Fruit fly (Drosophila melanogaster) whole organism, embryonic: Measurements from ENCODE around the gene Mal-B1.
A peak's percentile ranks its signal among the peaks of the same experiment; 100 is the strongest.

ENCODE experiments used
- Aef1 ChIP-seq: fragments of 200-800 bp; sonication (Bioruptor generic); IDR thresholded peaks from 3 replicates; pipeline ENCODE4 v1.3.6; 2022; ENCODE audit warnings: missing biosample characterization, missing genetic modification characterization
- Atf3 ChIP-seq: fragments of 200-800 bp; sonication (Bioruptor generic); optimal IDR thresholded peaks from 3 replicates; lab custom pipeline; 2016; ENCODE audit warnings: missing biosample characterization, missing genetic modification characterization
- B-H1 ChIP-seq: fragments of 200-800 bp; sonication (Bioruptor generic); IDR thresholded peaks from 3 replicates; pipeline ENCODE4 v1.3.6; 2022; ENCODE audit warnings: missing biosample characterization, missing genetic modification characterization
- Blimp-1 ChIP-seq: fragments of 200-800 bp; sonication (Bioruptor generic); optimal IDR thresholded peaks from 3 replicates; lab custom pipeline; 2018; ENCODE audit warnings: missing biosample characterization, missing genetic modification characterization, mild to moderate bottlenecking, moderate library complexity, missing genetic modification reagents
- C15 ChIP-seq: fragments of 200-800 bp; sonication (Bioruptor generic); IDR thresholded peaks from 3 replicates; pipeline ENCODE4 v1.3.6; 2022; ENCODE audit warnings: missing biosample characterization, missing genetic modification characterization
- CG10209 ChIP-seq: fragments of 200-800 bp; sonication (Bioruptor generic); optimal IDR thresholded peaks from 3 replicates; lab custom pipeline; 2017; ENCODE audit warnings: missing biosample characterization, mild to moderate bottlenecking, missing genetic modification characterization, missing genetic modification reagents
- CG11696 ChIP-seq: fragments of 200-800 bp; sonication (Bioruptor generic); IDR thresholded peaks from 2 replicates; pipeline ENCODE4 v1.3.6; 2022; ENCODE audit warnings: missing biosample characterization, missing genetic modification characterization
- CG12236 ChIP-seq: fragments of 200-800 bp; sonication (Bioruptor generic); optimal IDR thresholded peaks from 2 replicates; lab custom pipeline; 2016; ENCODE audit warnings: missing biosample characterization, missing genetic modification characterization
- CG17359 ChIP-seq: fragments of 200-800 bp; sonication (Bioruptor generic); optimal IDR thresholded peaks from 3 replicates; lab custom pipeline; 2018; ENCODE audit warnings: missing biosample characterization, mild to moderate bottlenecking, missing genetic modification characterization, moderate library complexity
- CG18619 ChIP-seq: fragments of 200-800 bp; sonication (Bioruptor generic); optimal IDR thresholded peaks from 3 replicates; lab custom pipeline; 2017; ENCODE audit warnings: missing biosample characterization, mild to moderate bottlenecking, missing genetic modification characterization
- CG18764 ChIP-seq: fragments of 200-800 bp; sonication (Bioruptor generic); optimal IDR thresholded peaks from 3 replicates; lab custom pipeline; 2016; ENCODE audit warnings: missing biosample characterization, missing genetic modification characterization
- CG31365 ChIP-seq: fragments of 200-800 bp; sonication (Bioruptor generic); optimal IDR thresholded peaks from 2 replicates; lab custom pipeline; 2018; ENCODE audit warnings: missing biosample characterization, mild to moderate bottlenecking, missing genetic modification characterization
- CG42726 ChIP-seq: fragments of 200-800 bp; sonication (Bioruptor generic); IDR thresholded peaks from 2 replicates; pipeline ENCODE4 v1.3.6; 2022; ENCODE audit warnings: missing biosample characterization, missing genetic modification characterization; ENCODE audit not compliant: partially characterized antibody
- CG5180 ChIP-seq: fragments of 200-800 bp; sonication (Bioruptor generic); optimal IDR thresholded peaks from 3 replicates; lab custom pipeline; 2017; ENCODE audit warnings: missing biosample characterization, missing genetic modification characterization, mild to moderate bottlenecking, moderate library complexity, missing genetic modification reagents
- CG6254 ChIP-seq: fragments of 200-800 bp; sonication (Bioruptor generic); optimal IDR thresholded peaks from 3 replicates; lab custom pipeline; 2017; ENCODE audit warnings: mild to moderate bottlenecking, missing biosample characterization, missing genetic modification reagents, missing genetic modification characterization
- CG6683 ChIP-seq: fragments of 200-800 bp; sonication (Bioruptor generic); optimal IDR thresholded peaks from 2 replicates; lab custom pipeline; 2017; ENCODE audit warnings: missing biosample characterization, mild to moderate bottlenecking, missing genetic modification characterization, missing genetic modification reagents
- CG6813 ChIP-seq: fragments of 200-800 bp; sonication (Bioruptor generic); optimal IDR thresholded peaks from 2 replicates; lab custom pipeline; 2017; ENCODE audit warnings: missing biosample characterization, missing genetic modification characterization, mild to moderate bottlenecking, moderate library complexity, missing genetic modification reagents
- CG8281 ChIP-seq: fragments of 200-800 bp; sonication (Bioruptor generic); optimal IDR thresholded peaks from 2 replicates; lab custom pipeline; 2018; ENCODE audit warnings: missing biosample characterization, mild to moderate bottlenecking, missing genetic modification characterization, moderate library complexity
- CG8478 ChIP-seq: fragments of >200 bp; optimal IDR thresholded peaks from 2 replicates; lab custom pipeline; 2018
- CG8765 ChIP-seq: fragments of 200-800 bp; sonication (Bioruptor generic); IDR thresholded peaks from 2 replicates; pipeline ENCODE4 v1.3.6; 2022; ENCODE audit warnings: missing biosample characterization, missing genetic modification characterization
- Camta ChIP-seq: fragments of 200-800 bp; sonication (Bioruptor generic); optimal IDR thresholded peaks from 2 replicates; lab custom pipeline; 2016; ENCODE audit warnings: missing biosample characterization, missing genetic modification characterization
- CrebB ChIP-seq: fragments of 200-800 bp; sonication (Bioruptor generic); optimal IDR thresholded peaks from 3 replicates; lab custom pipeline; 2018; ENCODE audit warnings: missing biosample characterization, mild to moderate bottlenecking, missing genetic modification characterization
- Dp ChIP-seq: fragments of 200-800 bp; sonication (Bioruptor generic); optimal IDR thresholded peaks from 2 replicates; lab custom pipeline; 2018; ENCODE audit warnings: missing biosample characterization, mild to moderate bottlenecking, missing genetic modification characterization, moderate library complexity
- H2.0 ChIP-seq: fragments of 200-800 bp; sonication (Bioruptor generic); IDR thresholded peaks from 2 replicates; pipeline ENCODE4 v1.3.6; 2022; ENCODE audit warnings: missing biosample characterization, missing genetic modification characterization
- Hr3 ChIP-seq: fragments of 200-800 bp; sonication (Bioruptor generic); optimal IDR thresholded peaks from 3 replicates; lab custom pipeline; 2016; ENCODE audit warnings: missing biosample characterization, missing genetic modification characterization
- Hsf ChIP-seq: fragments of 200-800 bp; sonication (Bioruptor generic); optimal IDR thresholded peaks from 3 replicates; lab custom pipeline; 2016; ENCODE audit warnings: missing biosample characterization, missing genetic modification characterization
- Mrtf ChIP-seq: fragments of 200-800 bp; sonication (Bioruptor generic); IDR thresholded peaks from 3 replicates; pipeline ENCODE4 v1.3.6; 2022; ENCODE audit warnings: missing biosample characterization, missing genetic modification characterization
- Ptx1 ChIP-seq: fragments of 200-800 bp; sonication (Bioruptor generic); IDR thresholded peaks from 2 replicates; pipeline ENCODE4 v1.3.6; 2022; ENCODE audit warnings: missing biosample characterization, missing genetic modification characterization
- Six4 ChIP-seq: fragments of 200-800 bp; sonication (Bioruptor generic); optimal IDR thresholded peaks from 2 replicates; lab custom pipeline; 2016; ENCODE audit warnings: missing biosample characterization, missing genetic modification characterization
- Xrp1 ChIP-seq: fragments of 200-800 bp; sonication (Bioruptor generic); IDR thresholded peaks from 2 replicates; pipeline ENCODE4 v1.3.6; 2022; ENCODE audit warnings: missing biosample characterization, missing genetic modification characterization
- ash1 ChIP-seq: fragments of 200-800 bp; sonication (Bioruptor generic); optimal IDR thresholded peaks from 2 replicates; lab custom pipeline; 2018; ENCODE audit warnings: missing biosample characterization, mild to moderate bottlenecking, missing genetic modification characterization
- ato ChIP-seq: fragments of 200-800 bp; sonication (Bioruptor generic); IDR thresholded peaks from 2 replicates; pipeline ENCODE4 v1.3.6; 2022; ENCODE audit warnings: missing biosample characterization, missing genetic modification characterization; ENCODE audit not compliant: partially characterized antibody
- bsh ChIP-seq, 2 experiments: fragments of 200-800 bp; sonication (Bioruptor generic); optimal IDR thresholded peaks; 2 replicates each; lab custom pipeline; 2017 to 2018; ENCODE audit warnings: mild to moderate bottlenecking in 2 of 2, missing biosample characterization in 2 of 2, missing genetic modification characterization in 2 of 2, moderate library complexity in 1 of 2
- corto ChIP-seq: fragments of 200-800 bp; sonication (Bioruptor generic); optimal IDR thresholded peaks from 2 replicates; lab custom pipeline; 2016; ENCODE audit warnings: missing biosample characterization, mild to moderate bottlenecking, missing genetic modification characterization, moderate library complexity
- dati ChIP-seq: fragments of 200-800 bp; sonication (Bioruptor generic); IDR thresholded peaks from 2 replicates; pipeline ENCODE4 v1.3.6; 2022; ENCODE audit warnings: missing biosample characterization, missing genetic modification characterization
- dm ChIP-seq: fragments of 200-800 bp; sonication (Bioruptor generic); optimal IDR thresholded peaks from 3 replicates; lab custom pipeline; 2016; ENCODE audit warnings: missing biosample characterization, missing genetic modification characterization
- esg ChIP-seq: fragments of 200-800 bp; sonication (Bioruptor generic); conservative IDR thresholded peaks from 2 replicates; pipeline ENCODE4 v1.3.6; 2022; ENCODE audit warnings: missing biosample characterization, missing genetic modification characterization
- fu2 ChIP-seq: fragments of 200-800 bp; sonication (Bioruptor generic); optimal IDR thresholded peaks from 2 replicates; lab custom pipeline; 2016; ENCODE audit warnings: missing biosample characterization, missing genetic modification characterization
- gfzf ChIP-seq: fragments of 200-800 bp; sonication (Bioruptor generic); optimal IDR thresholded peaks from 2 replicates; lab custom pipeline; 2016; ENCODE audit warnings: missing biosample characterization, mild to moderate bottlenecking, missing genetic modification characterization, moderate library complexity
- h ChIP-seq: fragments of >200 bp; optimal IDR thresholded peaks from 2 replicates; lab custom pipeline; 2017
- ken ChIP-seq: fragments of 200-800 bp; sonication (Bioruptor generic); IDR thresholded peaks from 3 replicates; pipeline ENCODE4 v1.3.6; 2022; ENCODE audit warnings: missing biosample characterization, missing genetic modification characterization
- lbe ChIP-seq: fragments of 200-800 bp; sonication (Bioruptor generic); optimal IDR thresholded peaks from 2 replicates; lab custom pipeline; 2016; ENCODE audit warnings: missing biosample characterization, mild to moderate bottlenecking, missing genetic modification characterization
- prd ChIP-seq, 3 experiments: fragments of >200 bp in 2 of 3; fragments of 200-800 bp in 1 of 3; sonication (Bioruptor generic) in 1 of 3; optimal IDR thresholded peaks in 2 of 3; IDR thresholded peaks in 1 of 3; 2 replicates in 2 of 3; 3 replicates in 1 of 3; pipeline versions ENCODE4 v1.3.6 to Lab custom; 2017 to 2022; ENCODE audit warnings: missing biosample characterization in 1 of 3, missing genetic modification characterization in 1 of 3
- slbo ChIP-seq: fragments of 200-800 bp; sonication (Bioruptor generic); IDR thresholded peaks from 2 replicates; pipeline ENCODE4 v1.3.6; 2022; ENCODE audit warnings: missing biosample characterization, missing genetic modification characterization
- slou ChIP-seq: fragments of 200-800 bp; sonication (Bioruptor generic); optimal IDR thresholded peaks from 3 replicates; lab custom pipeline; 2016; ENCODE audit warnings: missing biosample characterization, missing genetic modification characterization
- sr ChIP-seq: fragments of 200-800 bp; sonication (Bioruptor generic); IDR thresholded peaks from 3 replicates; pipeline ENCODE4 v1.3.6; 2022; ENCODE audit warnings: missing biosample characterization, missing genetic modification characterization
- stc ChIP-seq: fragments of 200-800 bp; sonication (Bioruptor generic); IDR thresholded peaks from 2 replicates; pipeline ENCODE4 v1.3.6; 2022; ENCODE audit warnings: missing biosample characterization, missing genetic modification characterization
- trem ChIP-seq: fragments of 200-800 bp; optimal IDR thresholded peaks from 3 replicates; lab custom pipeline; 2019; ENCODE audit warnings: missing biosample characterization, mild to moderate bottlenecking, missing genetic modification characterization, moderate library complexity
- tx ChIP-seq: fragments of 200-800 bp; sonication (Bioruptor generic); optimal IDR thresholded peaks from 2 replicates; lab custom pipeline; 2016; ENCODE audit warnings: missing biosample characterization, missing genetic modification characterization
- wdn ChIP-seq: fragments of 200-800 bp; sonication (Bioruptor generic); IDR thresholded peaks from 2 replicates; pipeline ENCODE4 v1.3.6; 2022; ENCODE audit warnings: missing biosample characterization, missing genetic modification characterization

Gene Mal-B1

dm6 chr2L:11808702-11809583 lies 38.1 kb upstream of the Mal-B1 start, which contains the start of gene crol (continued):
- TF ChIP-seq prd (optimal IDR thresholded peaks at IDR 0.05; lab: Kevin White, UChicago) (no peak), prd (GFP tag; IDR thresholded peaks at IDR 0.05; lab: Robert Waterston, UW) (peak; percentile 23; the same call in 1 of the 3 replicates), CG6683 (GFP tag; lab: Kevin White, UChicago) (no peak), slbo (peak; percentile 48), CG5180 (no peak), Aef1 (GFP tag; lab: Robert Waterston, UW) (no peak), slou (GFP tag; lab: Kevin White, UChicago) (no peak), esg (GFP tag; lab: Robert Waterston, UW) (no peak), lbe (GFP tag; lab: Kevin White, UChicago) (no peak), h (lab: Kevin White, UChicago) (no peak), dati (GFP tag; lab: Robert Waterston, UW) (no peak), bsh (GFP tag; optimal IDR thresholded peaks at IDR 0.05; lab: Kevin White, UChicago) (peak in 1 of 2 experiments; percentile 17), CG8281 (tag; lab: Kevin White, UChicago) (no peak), tx (no peak), ato (GFP tag; lab: Robert Waterston, UW) (peak; percentile 74), CG31365 (tag; lab: Kevin White, UChicago) (peak; percentile 1), CG8478 (lab: Kevin White, UChicago) (no peak), Camta (GFP tag; lab: Kevin White, UChicago) (no peak), CG12236 (GFP tag; lab: Kevin White, UChicago) (no peak), stc (GFP tag; lab: Robert Waterston, UW) (no peak), wdn (no peak), gfzf (GFP tag; lab: Kevin White, UChicago) (peak; percentile 72), CG6254 (GFP tag; lab: Kevin White, UChicago) (no peak), Xrp1 (GFP tag; lab: Robert Waterston, UW) (peak; percentile 24; the same call in 1 of the 2 replicates), CG42726 (GFP tag; lab: Robert Waterston, UW) (peak; percentile 64; the same call in 1 of the 2 replicates), CG10209 (GFP tag; lab: Kevin White, UChicago) (peak; percentile 2), Hr3 (GFP tag; lab: Kevin White, UChicago) (peak; percentile 36), CG18764 (GFP tag; lab: Kevin White, UChicago) (no peak), H2.0 (GFP tag; lab: Robert Waterston, UW) (no peak), Dp (GFP tag; lab: Kevin White, UChicago) (peak; percentile 41), ash1 (GFP tag; lab: Kevin White, UChicago) (no peak), Hsf (GFP tag; lab: Kevin White, UChicago) (no peak), CG18619 (GFP tag; lab: Kevin White, UChicago) (no peak), Ptx1 (no peak), Blimp-1 (GFP tag; lab: Kevin White, UChicago) (peak; percentile 10), CG11696 (GFP tag; lab: Robert Waterston, UW) (no peak), B-H1 (no peak), trem (tag; lab: Kevin White, UChicago) (peak; percentile 63), ken (GFP tag; lab: Robert Waterston, UW) (no peak), C15 (GFP tag; lab: Robert Waterston, UW) (no peak), dm (GFP tag; lab: Kevin White, UChicago) (no peak), CG17359 (no peak), Mrtf (GFP tag; lab: Robert Waterston, UW) (no peak), Atf3 (GFP tag; lab: Kevin White, UChicago) (no peak), corto (no peak), CrebB (tag; lab: Kevin White, UChicago) (no peak), sr (GFP tag; lab: Robert Waterston, UW) (no peak), fu2 (GFP tag; lab: Kevin White, UChicago) (no peak), Six4 (no peak), CG8765 (GFP tag; lab: Robert Waterston, UW) (no peak), CG6813 (no peak)
